Fruit fly (Drosophila melanogaster) whole organism, embryonic: ENCODE measurements around the gene frtz.

Experiments
- Bgb ChIP-seq: fragments of 200-800 bp; sonication (Bioruptor generic); IDR thresholded peaks from 2 replicates; pipeline ENCODE4 v1.3.6; 2022; ENCODE audit warnings: missing biosample characterization, missing genetic modification characterization; ENCODE audit not compliant: partially characterized antibody
- CG10543 ChIP-seq: fragments of 200-800 bp; sonication (Bioruptor generic); optimal IDR thresholded peaks from 3 replicates; lab custom pipeline; 2017; ENCODE audit warnings: missing biosample characterization, mild to moderate bottlenecking, missing genetic modification characterization, moderate library complexity
- CG12236 ChIP-seq: fragments of 200-800 bp; sonication (Bioruptor generic); optimal IDR thresholded peaks from 2 replicates; lab custom pipeline; 2016; ENCODE audit warnings: missing biosample characterization, missing genetic modification characterization
- CG12769 ChIP-seq: fragments of 200-800 bp; sonication (Bioruptor generic); optimal IDR thresholded peaks from 2 replicates; lab custom pipeline; 2019; ENCODE audit warnings: missing biosample characterization, mild to moderate bottlenecking, missing genetic modification characterization, moderate library complexity
- CG12942 ChIP-seq: fragments of 200-800 bp; sonication (Bioruptor generic); optimal IDR thresholded peaks from 3 replicates; lab custom pipeline; 2016; ENCODE audit warnings: missing biosample characterization, missing genetic modification characterization
- CG14710 ChIP-seq: fragments of 200-800 bp; sonication (Bioruptor generic); optimal IDR thresholded peaks from 3 replicates; lab custom pipeline; 2019; ENCODE audit warnings: missing biosample characterization, mild to moderate bottlenecking, missing genetic modification characterization, moderate library complexity
- CG16813 ChIP-seq: fragments of 200-800 bp; sonication (Bioruptor generic); IDR thresholded peaks from 3 replicates; pipeline ENCODE4 v1.3.6; 2022; ENCODE audit warnings: missing biosample characterization, missing genetic modification characterization; ENCODE audit not compliant: partially characterized antibody
- CG18619 ChIP-seq: fragments of 200-800 bp; sonication (Bioruptor generic); optimal IDR thresholded peaks from 3 replicates; lab custom pipeline; 2017; ENCODE audit warnings: missing biosample characterization, mild to moderate bottlenecking, missing genetic modification characterization
- CG2678 ChIP-seq: fragments of 200-800 bp; sonication (Bioruptor generic); optimal IDR thresholded peaks from 3 replicates; lab custom pipeline; 2019; ENCODE audit warnings: missing biosample characterization, mild to moderate bottlenecking, missing genetic modification characterization, moderate library complexity
- CG3065 ChIP-seq: fragments of 200-800 bp; sonication (Bioruptor generic); optimal IDR thresholded peaks from 2 replicates; lab custom pipeline; 2016; ENCODE audit warnings: missing biosample characterization, missing genetic modification characterization
- CG3407 ChIP-seq: fragments of 200-800 bp; sonication (Bioruptor generic); optimal IDR thresholded peaks from 2 replicates; lab custom pipeline; 2018; ENCODE audit warnings: missing biosample characterization, mild to moderate bottlenecking, missing genetic modification characterization
- CG4404 ChIP-seq: fragments of 200-800 bp; sonication (Bioruptor generic); IDR thresholded peaks from 2 replicates; pipeline ENCODE4 v1.3.6; 2022; ENCODE audit warnings: missing biosample characterization, missing genetic modification characterization
- CG6254 ChIP-seq: fragments of 200-800 bp; sonication (Bioruptor generic); optimal IDR thresholded peaks from 3 replicates; lab custom pipeline; 2017; ENCODE audit warnings: mild to moderate bottlenecking, missing biosample characterization, missing genetic modification reagents, missing genetic modification characterization
- CG6791 ChIP-seq: fragments of 200-800 bp; sonication (Bioruptor generic); IDR thresholded peaks from 3 replicates; pipeline ENCODE4 v1.3.6; 2022; ENCODE audit warnings: missing biosample characterization, missing genetic modification characterization; ENCODE audit not compliant: partially characterized antibody
- CG7745 ChIP-seq: fragments of 200-800 bp; sonication (Bioruptor generic); optimal IDR thresholded peaks from 2 replicates; lab custom pipeline; 2018; ENCODE audit warnings: missing biosample characterization, mild to moderate bottlenecking, missing genetic modification characterization, moderate library complexity
- CG8388 ChIP-seq: fragments of 200-800 bp; sonication (Bioruptor generic); optimal IDR thresholded peaks from 2 replicates; lab custom pipeline; 2019; ENCODE audit warnings: missing biosample characterization, mild to moderate bottlenecking, missing genetic modification characterization, moderate library complexity
- CkIIα-i1 ChIP-seq: fragments of 200-800 bp; sonication (Bioruptor generic); IDR thresholded peaks from 2 replicates; pipeline ENCODE4 v1.3.6; 2022; ENCODE audit warnings: missing biosample characterization, missing genetic modification characterization
- Fer3 ChIP-seq: fragments of 200-800 bp; sonication (Bioruptor generic); optimal IDR thresholded peaks from 2 replicates; lab custom pipeline; 2018; ENCODE audit warnings: missing biosample characterization, mild to moderate bottlenecking, missing genetic modification characterization, moderate library complexity
- NC2α ChIP-seq: fragments of 200-800 bp; sonication (Bioruptor generic); optimal IDR thresholded peaks from 2 replicates; lab custom pipeline; 2016; ENCODE audit warnings: missing biosample characterization, missing genetic modification characterization
- Optix ChIP-seq: fragments of 200-800 bp; sonication (Bioruptor generic); IDR thresholded peaks from 3 replicates; pipeline ENCODE4 v1.3.6; 2022; ENCODE audit warnings: missing biosample characterization, missing genetic modification characterization
- Xrp1 ChIP-seq: fragments of 200-800 bp; sonication (Bioruptor generic); IDR thresholded peaks from 2 replicates; pipeline ENCODE4 v1.3.6; 2022; ENCODE audit warnings: missing biosample characterization, missing genetic modification characterization
- br ChIP-seq: fragments of >200 bp; optimal IDR thresholded peaks from 2 replicates; lab custom pipeline; 2017
- bsh ChIP-seq, 2 experiments: fragments of 200-800 bp; sonication (Bioruptor generic); optimal IDR thresholded peaks; 2 replicates each; lab custom pipeline; 2017 to 2018; ENCODE audit warnings: mild to moderate bottlenecking in 2 of 2, missing biosample characterization in 2 of 2, missing genetic modification characterization in 2 of 2, moderate library complexity in 1 of 2
- cad ChIP-seq: fragments of >200 bp; optimal IDR thresholded peaks from 2 replicates; lab custom pipeline; 2017; ENCODE audit warnings: missing biosample characterization, missing genetic modification characterization
- cato ChIP-seq: fragments of 200-800 bp; sonication (Bioruptor generic); optimal IDR thresholded peaks from 2 replicates; lab custom pipeline; 2016; ENCODE audit warnings: missing biosample characterization, missing genetic modification characterization, borderline replicate concordance
- croc ChIP-seq: fragments of 200-800 bp; sonication (Bioruptor generic); conservative IDR thresholded peaks from 3 replicates; pipeline ENCODE4 v1.3.6; 2022; ENCODE audit warnings: missing biosample characterization, missing genetic modification characterization
- crp ChIP-seq, 2 experiments: fragments of 200-800 bp; sonication (Bioruptor generic); optimal IDR thresholded peaks; 2 replicates in 1 of 2; 3 replicates in 1 of 2; lab custom pipeline; 2017; ENCODE audit warnings: missing biosample characterization in 2 of 2, missing genetic modification characterization in 2 of 2, mild to moderate bottlenecking in 1 of 2, moderate library complexity in 1 of 2
- dati ChIP-seq: fragments of 200-800 bp; sonication (Bioruptor generic); IDR thresholded peaks from 2 replicates; pipeline ENCODE4 v1.3.6; 2022; ENCODE audit warnings: missing biosample characterization, missing genetic modification characterization
- dysf ChIP-seq: fragments of 200-800 bp; sonication (Bioruptor generic); IDR thresholded peaks from 3 replicates; pipeline ENCODE4 v1.3.6; 2022; ENCODE audit warnings: missing biosample characterization, missing genetic modification characterization
- fd3F ChIP-seq: fragments of 200-800 bp; sonication (Bioruptor generic); optimal IDR thresholded peaks from 2 replicates; lab custom pipeline; 2018; ENCODE audit warnings: missing biosample characterization, mild to moderate bottlenecking, missing genetic modification characterization, moderate library complexity
- jing ChIP-seq: fragments of 200-800 bp; sonication (Bioruptor generic); optimal IDR thresholded peaks from 2 replicates; lab custom pipeline; 2018; ENCODE audit warnings: missing biosample characterization, mild to moderate bottlenecking, missing genetic modification characterization
- kay ChIP-seq: fragments of 200-800 bp; sonication (Bioruptor generic); optimal IDR thresholded peaks from 2 replicates; lab custom pipeline; 2016; ENCODE audit warnings: missing biosample characterization, missing genetic modification characterization
- ken ChIP-seq: fragments of 200-800 bp; sonication (Bioruptor generic); IDR thresholded peaks from 3 replicates; pipeline ENCODE4 v1.3.6; 2022; ENCODE audit warnings: missing biosample characterization, missing genetic modification characterization
- kni ChIP-seq: fragments of 200-800 bp; sonication (Bioruptor generic); optimal IDR thresholded peaks from 3 replicates; lab custom pipeline; 2017; ENCODE audit warnings: mild to moderate bottlenecking, missing biosample characterization, missing genetic modification reagents, missing genetic modification characterization
- mam ChIP-seq: fragments of 200-800 bp; sonication (Bioruptor generic); optimal IDR thresholded peaks from 3 replicates; lab custom pipeline; 2016; ENCODE audit warnings: missing biosample characterization, missing genetic modification characterization
- mirr ChIP-seq: fragments of 200-800 bp; sonication (Bioruptor generic); optimal IDR thresholded peaks from 3 replicates; lab custom pipeline; 2018; ENCODE audit warnings: missing biosample characterization, mild to moderate bottlenecking, missing genetic modification characterization
- phol ChIP-seq: fragments of 200-800 bp; sonication (Bioruptor generic); optimal IDR thresholded peaks from 3 replicates; lab custom pipeline; 2018; ENCODE audit warnings: missing biosample characterization, mild to moderate bottlenecking, missing genetic modification characterization, moderate library complexity
- schlank ChIP-seq: fragments of 200-800 bp; sonication (Bioruptor generic); optimal IDR thresholded peaks from 2 replicates; lab custom pipeline; 2018; ENCODE audit warnings: missing biosample characterization, mild to moderate bottlenecking, missing genetic modification characterization
- scrt ChIP-seq: fragments of 200-800 bp; sonication (Bioruptor generic); optimal IDR thresholded peaks from 2 replicates; lab custom pipeline; 2018; ENCODE audit warnings: missing biosample characterization, mild to moderate bottlenecking, missing genetic modification characterization, moderate library complexity
- sens-2 ChIP-seq: fragments of 200-800 bp; sonication (Bioruptor generic); IDR thresholded peaks from 2 replicates; pipeline ENCODE4 v1.3.6; 2022; ENCODE audit warnings: missing biosample characterization, missing genetic modification characterization
- seq ChIP-seq: fragments of 200-800 bp; sonication (Bioruptor generic); IDR thresholded peaks from 2 replicates; pipeline ENCODE4 v1.3.6; 2022; ENCODE audit warnings: missing biosample characterization, missing genetic modification characterization
- sima ChIP-seq: fragments of 200-800 bp; sonication (Bioruptor generic); optimal IDR thresholded peaks from 2 replicates; lab custom pipeline; 2016; ENCODE audit warnings: missing biosample characterization, missing genetic modification characterization
- sr ChIP-seq: fragments of 200-800 bp; sonication (Bioruptor generic); IDR thresholded peaks from 3 replicates; pipeline ENCODE4 v1.3.6; 2022; ENCODE audit warnings: missing biosample characterization, missing genetic modification characterization
- tap ChIP-seq: fragments of 200-800 bp; optimal IDR thresholded peaks from 3 replicates; lab custom pipeline; 2019; ENCODE audit warnings: missing biosample characterization, mild to moderate bottlenecking, missing genetic modification characterization, moderate library complexity
- tin ChIP-seq: fragments of 200-800 bp; sonication (Bioruptor generic); optimal IDR thresholded peaks from 3 replicates; lab custom pipeline; 2016; ENCODE audit warnings: missing biosample characterization, missing genetic modification characterization
- trh ChIP-seq: fragments of 200-800 bp; sonication (Bioruptor generic); optimal IDR thresholded peaks from 2 replicates; lab custom pipeline; 2016; ENCODE audit warnings: missing biosample characterization, missing genetic modification characterization
- unpg ChIP-seq: fragments of 200-800 bp; sonication (Bioruptor generic); optimal IDR thresholded peaks from 3 replicates; lab custom pipeline; 2018; ENCODE audit warnings: missing biosample characterization, mild to moderate bottlenecking, missing genetic modification characterization, moderate library complexity
- vfl ChIP-seq: fragments of 200-800 bp; sonication (Bioruptor generic); optimal IDR thresholded peaks from 2 replicates; lab custom pipeline; 2016; ENCODE audit warnings: missing biosample characterization, missing genetic modification characterization
- wor ChIP-seq: fragments of 200-800 bp; sonication (Bioruptor generic); IDR thresholded peaks from 2 replicates; pipeline ENCODE4 v1.3.6; 2022; ENCODE audit warnings: missing biosample characterization, missing genetic modification characterization

frtz gene

dm6 chr2L:1727826-1728619, 12.4 kb upstream of the frtz start (continued):
- peak; percentile 92; the same call in 2 of the 3 replicates for TF ChIP-seq ken (GFP tag; lab: Robert Waterston, UW)
- peak; percentile 95 for TF ChIP-seq wor (GFP tag; lab: Robert Waterston, UW)
- peak; percentile 87 for TF ChIP-seq CG6254 (GFP tag; lab: Kevin White, UChicago)
- TF ChIP-seq cato = peak; percentile 92
- TF ChIP-seq phol (tag; lab: Kevin White, UChicago) = no peak
- peak; percentile 96 for TF ChIP-seq croc (GFP tag; lab: Robert Waterston, UW)
- peak; percentile 93 for TF ChIP-seq CG14710 (tag; lab: Kevin White, UChicago)
- peak; percentile 98 for TF ChIP-seq unpg (GFP tag; lab: Kevin White, UChicago)
- peak; percentile 89 for TF ChIP-seq CG3065 (GFP tag; lab: Kevin White, UChicago)
- TF ChIP-seq sima (GFP tag; lab: Kevin White, UChicago) = peak; percentile 43
- peak; percentile 93 for TF ChIP-seq CG12942 (GFP tag; lab: Kevin White, UChicago)
- no peak for TF ChIP-seq crp (GFP tag; optimal IDR thresholded peaks at IDR 0.05; lab: Kevin White, UChicago)
- peak; percentile 93 for TF ChIP-seq scrt
- TF ChIP-seq dysf = peak; percentile 99
- peak; percentile 89 for TF ChIP-seq mam
- TF ChIP-seq CG3407 (GFP tag; lab: Kevin White, UChicago) = peak; percentile 96
- TF ChIP-seq jing (GFP tag; lab: Kevin White, UChicago) = peak; percentile 90
- TF ChIP-seq CG16813 (GFP tag; lab: Robert Waterston, UW) = peak; percentile 91
- TF ChIP-seq CG12236 (GFP tag; lab: Kevin White, UChicago) = peak; percentile 69
- TF ChIP-seq CG12769 (tag; lab: Kevin White, UChicago) = peak; percentile 82
- TF ChIP-seq Xrp1 (GFP tag; lab: Robert Waterston, UW) = peak; percentile 97
- TF ChIP-seq CG8388 = peak; percentile 97
- TF ChIP-seq CG6791 (GFP tag; lab: Robert Waterston, UW) = peak; percentile 81
- TF ChIP-seq CG7745 (tag; lab: Kevin White, UChicago) = peak; percentile 67
- TF ChIP-seq kni (GFP tag; lab: Kevin White, UChicago) = peak; percentile 98
- TF ChIP-seq CkIIα-i1 (GFP tag; lab: Robert Waterston, UW) = no peak
- TF ChIP-seq sens-2 (GFP tag; lab: Robert Waterston, UW) = peak; percentile 89
- peak; percentile 94 for TF ChIP-seq Fer3 (tag; lab: Kevin White, UChicago)
- TF ChIP-seq CG2678 = peak; percentile 98
- peak; percentile 99 for TF ChIP-seq CG18619 (GFP tag; lab: Kevin White, UChicago)
- TF ChIP-seq NC2α = peak; percentile 61
- peak; percentile 79 for TF ChIP-seq Bgb (GFP tag; lab: Robert Waterston, UW)
- TF ChIP-seq kay (GFP tag; lab: Kevin White, UChicago) = peak; percentile 92
- no peak for TF ChIP-seq br
- TF ChIP-seq CG10543 = peak; percentile 100
- peak; percentile 95 for TF ChIP-seq schlank (tag; lab: Kevin White, UChicago)
- TF ChIP-seq Optix = peak; percentile 94
- peak; percentile 93 for TF ChIP-seq tap
- peak; percentile 97 for TF ChIP-seq tin (GFP tag; lab: Kevin White, UChicago)
- TF ChIP-seq CG4404 (GFP tag; lab: Robert Waterston, UW) = peak; percentile 95
- TF ChIP-seq trh (GFP tag; lab: Kevin White, UChicago) = peak; percentile 92
- peak; percentile 94 for TF ChIP-seq vfl (GFP tag; lab: Kevin White, UChicago)
- TF ChIP-seq sr (GFP tag; lab: Robert Waterston, UW) = peak; percentile 62; the same call in 2 of the 3 replicates
- TF ChIP-seq seq = peak; percentile 97
- peak; percentile 98 for TF ChIP-seq fd3F
- peak; percentile 72 for TF ChIP-seq dati (GFP tag; lab: Robert Waterston, UW)
- TF ChIP-seq bsh (GFP tag; optimal IDR thresholded peaks at IDR 0.05; lab: Kevin White, UChicago) = peak; percentile 98
- TF ChIP-seq cad (GFP tag; lab: Kevin White, UChicago) = no peak
- peak; percentile 83 for TF ChIP-seq mirr (GFP tag; lab: Kevin White, UChicago)
